Worm (Caenorhabditis elegans) whole organism, late embryonic: ENCODE measurements around the gene C05B5.17.

Experiments
- F13H6.1 ChIP-seq: sonication (generic microtip); optimal IDR thresholded peaks from 2 replicates; lab custom pipeline; 2016; ENCODE audit warnings: missing genetic modification characterization, missing compliant biosample characterization
- ahr-1 ChIP-seq: sonication (generic microtip); optimal IDR thresholded peaks from 2 replicates; lab custom pipeline; 2016; ENCODE audit warnings: missing genetic modification characterization, missing compliant biosample characterization
- ceh-30 ChIP-seq: fragments of 150-350 bp; optimal IDR thresholded peaks from 2 replicates; lab custom pipeline; 2014; ENCODE audit warnings: missing biosample characterization, missing genetic modification characterization
- ceh-34 ChIP-seq: sonication (generic microtip); optimal IDR thresholded peaks from 2 replicates; lab custom pipeline; 2016; ENCODE audit warnings: mild to moderate bottlenecking, missing genetic modification characterization, missing compliant biosample characterization
- ceh-48 ChIP-seq: sonication (generic microtip); optimal IDR thresholded peaks from 2 replicates; lab custom pipeline; 2016; ENCODE audit warnings: missing genetic modification characterization, inconsistent platforms, missing compliant biosample characterization
- hlh-8 ChIP-seq: sonication (generic microtip); optimal IDR thresholded peaks from 2 replicates; lab custom pipeline; 2016; ENCODE audit warnings: missing genotype, missing genetic modification characterization, missing compliant biosample characterization
- nhr-11 ChIP-seq: fragments of 150-350 bp; optimal IDR thresholded peaks from 2 replicates; lab custom pipeline; 2014; ENCODE audit warnings: missing biosample characterization, missing genetic modification characterization
- pha-2 ChIP-seq: sonication (generic microtip); optimal IDR thresholded peaks from 2 replicates; lab custom pipeline; 2017; ENCODE audit warnings: mild to moderate bottlenecking, missing genetic modification characterization, missing compliant biosample characterization
- unc-3 ChIP-seq, 2 experiments: fragments of 200-800 bp in 1 of 2; sonication (Bioruptor generic) in 1 of 2; sonication (generic microtip) in 1 of 2; conservative IDR thresholded peaks in 1 of 2; optimal IDR thresholded peaks in 1 of 2; 2 replicates each; pipeline versions ENCODE4 v1.3.6 to Lab custom; 2016 to 2022; ENCODE audit warnings: missing compliant biosample characterization in 2 of 2, missing genetic modification characterization in 2 of 2, missing genetic modification reagents in 1 of 2
- unc-86 ChIP-seq: sonication (generic microtip); optimal IDR thresholded peaks from 2 replicates; lab custom pipeline; 2016; ENCODE audit warnings: missing genetic modification characterization, missing compliant biosample characterization
- zip-5 ChIP-seq: sonication (generic microtip); optimal IDR thresholded peaks from 2 replicates; lab custom pipeline; 2016; ENCODE audit warnings: missing genetic modification characterization, missing compliant biosample characterization

ce11 chrIII:10004213-10004612, 5.1 kb upstream of the C05B5.17 start, which contains the start of gene C05B5.11:
- TF ChIP-seq zip-5 (tag; lab: Kevin White, UChicago) (no peak), unc-3 (GFP tag; conservative IDR thresholded peaks at IDR 0.05; lab: Robert Waterston, UW) (no peak), unc-3 (tag; optimal IDR thresholded peaks at IDR 0.05; lab: Kevin White, UChicago) (no peak), hlh-8 (tag; lab: Kevin White, UChicago) (no peak), ceh-30 (no peak), ahr-1 (tag; lab: Kevin White, UChicago) (no peak), ceh-48 (tag; lab: Kevin White, UChicago) (no peak), pha-2 (tag; lab: Kevin White, UChicago) (no peak), unc-86 (tag; lab: Kevin White, UChicago) (no peak), F13H6.1 (no peak), nhr-11 (no peak), ceh-34 (no peak)
